Worm (Caenorhabditis elegans) whole organism, L1 larva: ENCODE measurements around the gene C39B10.1.

Experiments
- C16A3.4 ChIP-seq: fragments of 150-350 bp; optimal IDR thresholded peaks from 2 replicates; lab custom pipeline; 2014; ENCODE audit warnings: missing biosample characterization, missing genetic modification characterization
- C34B4.2 ChIP-seq: sonication (generic microtip); optimal IDR thresholded peaks from 2 replicates; lab custom pipeline; 2017; ENCODE audit warnings: mild to moderate bottlenecking, missing genetic modification characterization, missing compliant biosample characterization
- aly-2 ChIP-seq: fragments of 150-350 bp; optimal IDR thresholded peaks from 2 replicates; lab custom pipeline; 2014; ENCODE audit warnings: missing biosample characterization, missing genetic modification characterization
- ceh-82 ChIP-seq, 3 experiments: fragments of 150-350 bp in 1 of 3; sonication (generic microtip) in 2 of 3; optimal IDR thresholded peaks; 2 replicates each; lab custom pipeline; 2014 to 2017; ENCODE audit warnings: missing biosample characterization in 3 of 3, missing genetic modification characterization in 3 of 3
- ceh-88 ChIP-seq: fragments of 200-800 bp; sonication (Bioruptor generic); IDR thresholded peaks from 2 replicates; pipeline ENCODE4 v1.3.6; 2022; ENCODE audit warnings: missing genetic modification characterization, missing compliant biosample characterization
- ceh-90 ChIP-seq: sonication (generic microtip); optimal IDR thresholded peaks from 2 replicates; lab custom pipeline; 2016; ENCODE audit warnings: missing genetic modification characterization, missing compliant biosample characterization
- ces-1 ChIP-seq: fragments of 150-350 bp; optimal IDR thresholded peaks from 2 replicates; lab custom pipeline; 2014; ENCODE audit warnings: missing biosample characterization, missing genetic modification reagents, missing genetic modification characterization
- dpl-1 ChIP-seq, 3 experiments: fragments of 150-350 bp in 2 of 3; sonication (generic microtip) in 1 of 3; optimal IDR thresholded peaks; 2 replicates each; lab custom pipeline; 2014 to 2017; ENCODE audit warnings: missing biosample characterization in 3 of 3, missing genetic modification characterization in 3 of 3, missing genetic modification reagents in 3 of 3
- dsc-1 ChIP-seq: sonication (generic microtip); optimal IDR thresholded peaks from 2 replicates; lab custom pipeline; 2016; ENCODE audit warnings: mild to moderate bottlenecking, missing genetic modification characterization, missing compliant biosample characterization
- elt-3 ChIP-seq, 6 experiments: fragments of 150-350 bp in 1 of 6; sonication (generic microtip); optimal IDR thresholded peaks; 2 replicates each; lab custom pipeline; 2017 to 2018; ENCODE audit warnings: missing biosample characterization in 6 of 6, missing genetic modification characterization in 6 of 6, inconsistent platforms in 1 of 6
- fkh-4 ChIP-seq: sonication (generic microtip); optimal IDR thresholded peaks from 2 replicates; lab custom pipeline; 2016; ENCODE audit warnings: missing compliant biosample characterization, missing genetic modification characterization, borderline replicate concordance
- fkh-8 ChIP-seq: sonication (generic microtip); optimal IDR thresholded peaks from 2 replicates; lab custom pipeline; 2016; ENCODE audit warnings: mild to moderate bottlenecking, missing genetic modification characterization, missing compliant biosample characterization
- fos-1 ChIP-seq: fragments of 150-350 bp; optimal IDR thresholded peaks from 2 replicates; lab custom pipeline; 2014; ENCODE audit warnings: missing biosample characterization, missing genetic modification characterization
- hlh-17 ChIP-seq: fragments of 200-800 bp; sonication (Bioruptor generic); optimal IDR thresholded peaks from 2 replicates; lab custom pipeline; 2018; ENCODE audit warnings: missing genetic modification characterization, mild to moderate bottlenecking, missing compliant biosample characterization, moderate library complexity, borderline replicate concordance
- hlh-4 ChIP-seq: sonication (generic microtip); optimal IDR thresholded peaks from 2 replicates; lab custom pipeline; 2016; ENCODE audit warnings: mild to moderate bottlenecking, missing genetic modification characterization, missing compliant biosample characterization
- irx-1 ChIP-seq: sonication (generic microtip); optimal IDR thresholded peaks from 2 replicates; lab custom pipeline; 2016; ENCODE audit warnings: missing genetic modification characterization, missing compliant biosample characterization
- jun-1 ChIP-seq: fragments of 150-350 bp; optimal IDR thresholded peaks from 2 replicates; lab custom pipeline; 2014; ENCODE audit warnings: missing biosample characterization, missing genetic modification reagents, missing genetic modification characterization
- lin-13 ChIP-seq: fragments of 150-350 bp; optimal IDR thresholded peaks from 2 replicates; lab custom pipeline; 2014; ENCODE audit warnings: missing biosample characterization, missing genetic modification reagents, missing genetic modification characterization
- lir-3 ChIP-seq: sonication (generic microtip); optimal IDR thresholded peaks from 2 replicates; lab custom pipeline; 2016; ENCODE audit warnings: mild to moderate bottlenecking, missing genetic modification characterization, moderate library complexity, missing compliant biosample characterization; ENCODE audit not compliant: poor library complexity
- lsy-2 ChIP-seq, 2 experiments: fragments of 150-350 bp; optimal IDR thresholded peaks; 2 replicates each; lab custom pipeline; 2014; ENCODE audit warnings: missing biosample characterization in 2 of 2, missing genetic modification characterization in 2 of 2
- mab-9 ChIP-seq: fragments of 200-800 bp; sonication (Bioruptor generic); IDR thresholded peaks from 2 replicates; pipeline ENCODE4 v1.3.6; 2022; ENCODE audit warnings: missing genetic modification reagents, missing genetic modification characterization, missing compliant biosample characterization
- mep-1 ChIP-seq: fragments of 150-350 bp; optimal IDR thresholded peaks from 2 replicates; lab custom pipeline; 2014; ENCODE audit warnings: missing biosample characterization, missing genetic modification characterization
- nhr-19 ChIP-seq: fragments of 200-800 bp; sonication (Bioruptor generic); conservative IDR thresholded peaks from 2 replicates; pipeline ENCODE4 v1.3.6; 2022; ENCODE audit warnings: missing genetic modification characterization, missing compliant biosample characterization
- nhr-47 ChIP-seq: sonication (generic microtip); optimal IDR thresholded peaks from 2 replicates; lab custom pipeline; 2016; ENCODE audit warnings: mild to moderate bottlenecking, missing genetic modification characterization, moderate library complexity, missing compliant biosample characterization
- nhr-71 ChIP-seq: sonication (generic microtip); optimal IDR thresholded peaks from 2 replicates; lab custom pipeline; 2016; ENCODE audit warnings: mild to moderate bottlenecking, missing genetic modification characterization, moderate library complexity, missing compliant biosample characterization
- nhr-77 ChIP-seq: fragments of 150-350 bp; optimal IDR thresholded peaks from 2 replicates; lab custom pipeline; 2014; ENCODE audit warnings: missing biosample characterization, missing genetic modification characterization
- pag-3 ChIP-seq: sonication (generic microtip); optimal IDR thresholded peaks from 2 replicates; lab custom pipeline; 2017; ENCODE audit warnings: missing genetic modification characterization, mild to moderate bottlenecking, missing compliant biosample characterization, antibody characterized with exemption, borderline replicate concordance; ENCODE audit not compliant: insufficient read depth
- pqm-1 ChIP-seq: sonication (generic microtip); optimal IDR thresholded peaks from 3 replicates; lab custom pipeline; 2017; ENCODE audit warnings: missing biosample characterization, missing genetic modification characterization
- rnt-1 ChIP-seq: sonication (generic microtip); optimal IDR thresholded peaks from 2 replicates; lab custom pipeline; 2016; ENCODE audit warnings: mild to moderate bottlenecking, missing genetic modification characterization, moderate library complexity, missing compliant biosample characterization
- sox-4 ChIP-seq: sonication (generic microtip); optimal IDR thresholded peaks from 2 replicates; lab custom pipeline; 2016; ENCODE audit warnings: missing genetic modification characterization, missing compliant biosample characterization
- swsn-7 ChIP-seq: sonication (generic microtip); optimal IDR thresholded peaks from 2 replicates; lab custom pipeline; 2016; ENCODE audit warnings: missing genetic modification characterization, missing compliant biosample characterization
- tbx-2 ChIP-seq: sonication (generic microtip); optimal IDR thresholded peaks from 2 replicates; lab custom pipeline; 2016; ENCODE audit warnings: missing genetic modification characterization, missing compliant biosample characterization
- tlp-1 ChIP-seq: fragments of 150-350 bp; optimal IDR thresholded peaks from 2 replicates; lab custom pipeline; 2014; ENCODE audit warnings: missing biosample characterization, missing genetic modification characterization
- unc-30 ChIP-seq: sonication (generic microtip); optimal IDR thresholded peaks from 2 replicates; lab custom pipeline; 2017; ENCODE audit warnings: missing biosample characterization, missing genetic modification characterization
- unc-62 ChIP-seq: fragments of 150-350 bp; optimal IDR thresholded peaks from 2 replicates; lab custom pipeline; 2014; ENCODE audit warnings: missing biosample characterization, missing genetic modification reagents, missing genetic modification characterization
- vab-15 ChIP-seq: sonication (generic microtip); optimal IDR thresholded peaks from 2 replicates; lab custom pipeline; 2017; ENCODE audit warnings: missing genotype, mild to moderate bottlenecking, missing genetic modification characterization, missing compliant biosample characterization
- xbp-1 ChIP-seq: sonication (generic microtip); optimal IDR thresholded peaks from 2 replicates; lab custom pipeline; 2016; ENCODE audit warnings: missing genetic modification characterization, missing compliant biosample characterization
- zip-4 ChIP-seq: fragments of 200-800 bp; sonication (Bioruptor generic); optimal IDR thresholded peaks from 2 replicates; lab custom pipeline; 2018; ENCODE audit warnings: mild to moderate bottlenecking, missing genetic modification characterization, moderate library complexity, missing compliant biosample characterization

Gene C39B10.1

DNA sequence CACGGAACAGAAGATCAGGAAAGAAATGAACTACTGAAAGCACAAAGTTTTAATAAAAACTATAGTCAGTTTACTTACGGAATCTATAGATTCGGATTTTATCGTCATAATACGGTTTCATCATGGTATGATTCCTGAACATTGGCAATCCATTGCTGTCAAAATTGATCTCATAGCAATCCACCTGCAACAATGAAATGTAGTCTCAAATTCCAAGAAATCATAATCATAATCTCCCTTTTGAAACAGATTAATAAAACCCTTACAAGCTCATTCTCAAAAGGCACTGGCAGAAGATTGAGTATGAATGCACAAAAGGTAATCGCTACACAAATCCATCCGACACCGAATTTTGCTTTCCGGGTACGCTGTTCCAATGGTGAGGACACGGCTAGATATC, 1.1 kb downstream of the C39B10.1 start:
- no peak for TF ChIP-seq ceh-88 (GFP tag; lab: Robert Waterston, UW)
- TF ChIP-seq fkh-8 (tag; lab: Kevin White, UChicago): peak; percentile 45
- peak; percentile 32 for TF ChIP-seq sox-4 (tag; lab: Kevin White, UChicago)
- TF ChIP-seq fkh-4 (tag; lab: Kevin White, UChicago): peak; percentile 7
- no peak for TF ChIP-seq unc-30
- no peak for TF ChIP-seq vab-15
- no peak for TF ChIP-seq lin-13 (GFP tag; lab: Kevin White, UChicago)
- peak; percentile 93 for TF ChIP-seq dsc-1 (tag; lab: Kevin White, UChicago)
- no peak for TF ChIP-seq hlh-4
- TF ChIP-seq aly-2: no peak
- TF ChIP-seq tlp-1: no peak
- no peak for TF ChIP-seq hlh-17 (GFP tag; lab: Kevin White, UChicago)

DNA sequence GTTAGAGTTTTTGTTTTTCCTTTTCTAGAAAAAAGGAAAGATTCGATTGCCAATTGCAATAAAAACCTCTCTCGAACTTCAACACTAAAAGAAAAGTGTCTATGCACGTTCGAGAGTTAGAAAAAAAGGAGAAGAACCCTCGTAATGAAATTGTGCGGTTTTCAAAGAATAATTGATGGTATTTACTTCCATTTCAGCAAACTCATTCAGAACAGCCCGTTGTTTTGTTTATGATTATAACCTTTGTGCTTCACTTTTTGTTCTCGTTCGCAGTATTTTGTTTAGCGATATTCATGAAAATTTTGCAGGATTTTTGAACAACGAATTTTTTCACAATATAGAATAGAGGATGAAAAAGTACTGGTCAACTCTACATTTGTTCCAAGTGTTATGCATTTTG, 9.5 kb downstream of the C39B10.1 start, which contains the start of gene lgc-41:
Gene lgc-41 (plus strand): TSS at position 301 of the 400 bp plus-strand sequence.
- no peak for TF ChIP-seq xbp-1
- TF ChIP-seq irx-1 (tag; lab: Kevin White, UChicago): no peak
- TF ChIP-seq lir-3 (tag; lab: Kevin White, UChicago): no peak
- TF ChIP-seq lin-13 (GFP tag; lab: Kevin White, UChicago): no peak
- no peak for TF ChIP-seq vab-15
- no peak for TF ChIP-seq pag-3 (tag; lab: Kevin White, UChicago)
- TF ChIP-seq mab-9 (GFP tag; lab: Robert Waterston, UW): no peak
- TF ChIP-seq ceh-82 (tag; optimal IDR thresholded peaks at IDR 0.05; lab: Kevin White, UChicago): no peak
- no peak for TF ChIP-seq swsn-7 (tag; lab: Kevin White, UChicago)
- TF ChIP-seq tbx-2: no peak
- TF ChIP-seq nhr-77 (tag; lab: Kevin White, UChicago): no peak
- TF ChIP-seq tlp-1: no peak
- TF ChIP-seq C16A3.4 (tag; lab: Kevin White, UChicago): no peak
- no peak for TF ChIP-seq unc-62 (GFP tag; lab: Kevin White, UChicago)
- no peak for TF ChIP-seq rnt-1
- no peak for TF ChIP-seq dsc-1 (tag; lab: Kevin White, UChicago)
- no peak for TF ChIP-seq nhr-71 (tag; lab: Kevin White, UChicago)

DNA sequence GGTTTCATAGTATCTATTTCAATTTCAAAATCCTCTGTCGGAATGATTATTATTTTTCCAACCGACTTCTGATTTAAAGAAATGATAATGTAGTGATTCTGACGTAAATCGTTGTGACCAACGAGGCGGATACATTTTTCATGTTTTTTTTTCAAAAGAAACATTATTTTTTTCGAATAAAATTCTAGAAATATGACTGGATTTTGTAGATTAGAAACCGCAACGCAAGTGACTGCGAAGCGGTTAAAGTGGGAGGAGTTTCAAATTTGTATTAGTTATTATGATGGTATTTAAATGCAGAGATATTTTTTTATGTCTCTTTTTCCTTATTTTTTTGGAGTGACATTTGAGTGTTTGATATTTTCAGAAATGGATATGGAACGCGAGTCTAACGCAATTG, 16.5 kb downstream of the C39B10.1 start, which contains the start of gene C39B10.5:
Gene C39B10.5 (plus strand): TSS at position 362 of the 400 bp plus-strand sequence.
- TF ChIP-seq nhr-71 (tag; lab: Kevin White, UChicago) (peak; percentile 35), nhr-19 (GFP tag; lab: Robert Waterston, UW) (no peak), nhr-47 (tag; lab: Kevin White, UChicago) (peak; percentile 18), fkh-8 (tag; lab: Kevin White, UChicago) (peak; percentile 80), zip-4 (GFP tag; lab: Kevin White, UChicago) (no peak), mep-1 (tag; lab: Kevin White, UChicago) (no peak), sox-4 (tag; lab: Kevin White, UChicago) (peak; percentile 41), lsy-2 (tag; optimal IDR thresholded peaks at IDR 0.05; lab: Kevin White, UChicago) (peak; percentile 47 to 51), elt-3 (tag; optimal IDR thresholded peaks at IDR 0.05; lab: Kevin White, UChicago) (no peak)

DNA sequence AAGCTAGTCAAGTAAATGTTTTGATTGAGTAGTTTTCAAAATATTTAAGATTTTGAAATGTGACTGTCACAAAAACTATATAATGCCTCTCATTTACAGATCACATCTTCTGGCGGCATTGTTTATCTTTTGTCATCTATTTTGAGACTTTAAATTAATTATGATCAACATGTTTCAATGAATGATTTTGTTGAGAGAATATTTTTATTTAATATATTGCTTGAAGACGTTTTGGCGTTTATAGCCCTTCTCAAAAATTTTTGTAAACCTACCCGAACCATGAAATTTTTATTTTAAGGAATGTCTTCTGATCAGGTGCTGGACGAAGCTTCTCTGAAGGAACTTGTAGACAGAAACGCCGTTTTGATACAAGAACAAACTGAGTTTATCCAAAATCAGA, 18.7 kb downstream of the C39B10.1 start, which contains the start of gene C39B10.4:
Gene C39B10.4 (plus strand): TSS at position 301 of the 400 bp plus-strand sequence.
- TF ChIP-seq ceh-82 (tag; optimal IDR thresholded peaks at IDR 0.05; lab: Kevin White, UChicago) (no peak), hlh-4 (no peak), jun-1 (no peak), rnt-1 (no peak), ces-1 (no peak), lsy-2 (tag; optimal IDR thresholded peaks at IDR 0.05; lab: Kevin White, UChicago) (no peak), fos-1 (tag; lab: Kevin White, UChicago) (no peak), tlp-1 (no peak), C34B4.2 (no peak), mep-1 (tag; lab: Kevin White, UChicago) (no peak), dpl-1 (GFP tag; optimal IDR thresholded peaks at IDR 0.05; lab: Kevin White, UChicago) (no peak), pqm-1 (tag; lab: Kevin White, UChicago) (no peak), ceh-90 (tag; lab: Kevin White, UChicago) (no peak)
